Worm (Caenorhabditis elegans): ENCODE measurements around the gene phf-15.
A peak's percentile ranks its signal among the peaks of the same experiment; 100 is the strongest.

The phf-15 gene

ce11 chrIII:3370054-3370453 lies 47.4 kb downstream of the phf-15 start, which contains the start of gene prk-2 (continued):
- TF ChIP-seq ceh-32 (tag; optimal IDR thresholded peaks at IDR 0.05; ENCODE audit: poor library complexity) = no peak
- TF ChIP-seq nhr-42 (GFP tag; IDR thresholded peaks at IDR 0.05) = no peak
- TF ChIP-seq aly-2 (tag; optimal IDR thresholded peaks at IDR 0.05) = no peak
- no peak for TF ChIP-seq unc-130 (GFP tag; optimal IDR thresholded peaks at IDR 0.05)
- peak; percentile 85 for TF ChIP-seq dve-1 (tag; optimal IDR thresholded peaks at IDR 0.05; ENCODE audit: insufficient read depth)
- TF ChIP-seq dmd-6 (GFP tag; IDR thresholded peaks at IDR 0.05) = peak; percentile 96
- TF ChIP-seq nhr-11 (tag; optimal IDR thresholded peaks at IDR 0.05) = no peak

- peak; percentile 39 for TF ChIP-seq pqm-1 (tag; optimal IDR thresholded peaks at IDR 0.05)
- TF ChIP-seq spr-1 (tag; optimal IDR thresholded peaks at IDR 0.05) = no peak
- TF ChIP-seq nhr-25 (tag; optimal IDR thresholded peaks at IDR 0.05; ENCODE audit: borderline replicate concordance, insufficient read depth) = no peak
- no peak for TF ChIP-seq mes-2 (tag; optimal IDR thresholded peaks at IDR 0.05; ENCODE audit: poor library complexity, severe bottlenecking)
- TF ChIP-seq daf-12 (tag; optimal IDR thresholded peaks at IDR 0.05) = no peak
- TF ChIP-seq dve-1 (tag; optimal IDR thresholded peaks at IDR 0.05; ENCODE audit: insufficient read depth) = peak; percentile 4
- no peak for TF ChIP-seq lin-15B (tag; optimal IDR thresholded peaks at IDR 0.05)
- TF ChIP-seq dmd-6 (GFP tag; IDR thresholded peaks at IDR 0.05) = peak; percentile 20; the same call in 1 of the 2 replicates
- no peak for TF ChIP-seq daf-16 (GFP tag; optimal IDR thresholded peaks at IDR 0.05)
- TF ChIP-seq daf-16 (tag; optimal IDR thresholded peaks at IDR 0.05) = peak; percentile 53
Observed at ce11 chrIII:3370770-3371169, 48.1 kb downstream of the phf-15 start.

- TF ChIP-seq mxl-3 (GFP tag; optimal IDR thresholded peaks at IDR 0.05) (no peak), ces-1 (GFP tag; optimal IDR thresholded peaks at IDR 0.05) (no peak), lin-13 (GFP tag; optimal IDR thresholded peaks at IDR 0.05) (no peak), F10B5.3 (tag; optimal IDR thresholded peaks at IDR 0.05) (no peak), vab-7 (GFP tag; IDR thresholded peaks at IDR 0.05) (no peak), daf-16 (GFP tag; optimal IDR thresholded peaks at IDR 0.05) (no peak), daf-16 (tag; optimal IDR thresholded peaks at IDR 0.05) (peak; percentile 52), mdt-29 (GFP tag; IDR thresholded peaks at IDR 0.05) (no peak), dmd-6 (GFP tag; IDR thresholded peaks at IDR 0.05) (peak; percentile 33; the same call in 1 of the 2 replicates), nhr-10 (tag; optimal IDR thresholded peaks at IDR 0.05) (no peak), aly-2 (tag; optimal IDR thresholded peaks at IDR 0.05) (no peak), nhr-76 (tag; optimal IDR thresholded peaks at IDR 0.05) (no peak), zip-11 (GFP tag; IDR thresholded peaks at IDR 0.05) (no peak), F37D6.2 (tag; optimal IDR thresholded peaks at IDR 0.05) (no peak), nhr-25 (tag; optimal IDR thresholded peaks at IDR 0.05; ENCODE audit: borderline replicate concordance, insufficient read depth) (no peak), pqm-1 (tag; optimal IDR thresholded peaks at IDR 0.05) (no peak), mxl-2 (GFP tag; conservative IDR thresholded peaks at IDR 0.05) (no peak), spr-3 (GFP tag; optimal IDR thresholded peaks at IDR 0.05) (no peak), lin-38 (GFP tag; IDR thresholded peaks at IDR 0.05) (peak; percentile 29; the same call in 1 of the 2 replicates), dve-1 (tag; optimal IDR thresholded peaks at IDR 0.05; ENCODE audit: insufficient read depth) (peak; percentile 51), F44E2.7 (GFP tag; IDR thresholded peaks at IDR 0.05) (no peak), Y48G9A.11 (GFP tag; IDR thresholded peaks at IDR 0.05) (no peak)
Observed at ce11 chrIII:3372278-3372677, 49.6 kb downstream of the phf-15 start.

- TF ChIP-seq nhr-6 (tag; optimal IDR thresholded peaks at IDR 0.05) (no peak), mxl-3 (GFP tag; optimal IDR thresholded peaks at IDR 0.05) (no peak), unc-62 (GFP tag; optimal IDR thresholded peaks at IDR 0.05 in 1 of 2) (no peak), unc-62 (tag; optimal IDR thresholded peaks at IDR 0.05) (no peak), hlh-11 (tag; optimal IDR thresholded peaks at IDR 0.05) (no peak)
Observed at ce11 chrIII:3377134-3377533, 54.5 kb downstream of the phf-15 start.

- peak in 1 of 2 experiments; percentile 24 for TF ChIP-seq mdl-1 (tag; optimal IDR thresholded peaks at IDR 0.05)
- peak; percentile 38 for TF ChIP-seq nhr-28 (tag; optimal IDR thresholded peaks at IDR 0.05)
- TF ChIP-seq lin-13 (GFP tag; optimal IDR thresholded peaks at IDR 0.05) = peak; percentile 25
- 0 out of 2 replicates have a peak, but pooled peaks have one; percentile 29 for TF ChIP-seq tra-1 (GFP tag; IDR thresholded peaks at IDR 0.05)
- TF ChIP-seq hlh-11 (tag; optimal IDR thresholded peaks at IDR 0.05) = peak; percentile 27
- no peak for TF ChIP-seq fos-1 (tag; optimal IDR thresholded peaks at IDR 0.05)
- TF ChIP-seq dmd-6 (GFP tag; IDR thresholded peaks at IDR 0.05) = peak; percentile 17; the same call in 1 of the 2 replicates
- TF ChIP-seq hlh-30 (tag; optimal IDR thresholded peaks at IDR 0.05; ENCODE audit: insufficient read depth) = peak; percentile 81
- TF ChIP-seq snpc-4 (tag; optimal IDR thresholded peaks at IDR 0.05) = peak; percentile 66
- no peak for TF ChIP-seq F26F4.8 (GFP tag; conservative IDR thresholded peaks at IDR 0.05)
- TF ChIP-seq mep-1 (tag; optimal IDR thresholded peaks at IDR 0.05) = peak; percentile 15
- no peak for TF ChIP-seq duxl-1 (tag; optimal IDR thresholded peaks at IDR 0.05; ENCODE audit: poor library complexity)
Observed at ce11 chrIII:3377700-3378099, 55.0 kb downstream of the phf-15 start.

Measured in whole organism, L4 larva.